Worm (Caenorhabditis elegans) whole organism, mixed stage, embryonic: ENCODE results near the gene pals-39.

Experiments
- bed-3 ChIP-seq: fragments of 200-800 bp; sonication (Bioruptor generic); optimal IDR thresholded peaks from 3 replicates; lab custom pipeline; 2018; ENCODE audit warnings: mild to moderate bottlenecking, missing genetic modification characterization, moderate library complexity, missing compliant biosample characterization
- ces-1 ChIP-seq: fragments of 150-350 bp; optimal IDR thresholded peaks from 2 replicates; lab custom pipeline; 2014; ENCODE audit warnings: missing biosample characterization, missing genetic modification reagents, missing genetic modification characterization
- flh-1 ChIP-seq: fragments of 200-800 bp; sonication (Bioruptor generic); optimal IDR thresholded peaks from 2 replicates; lab custom pipeline; 2018; ENCODE audit warnings: mild to moderate bottlenecking, missing genetic modification characterization, moderate library complexity, missing compliant biosample characterization
- lsy-2 ChIP-seq: fragments of 150-350 bp; optimal IDR thresholded peaks from 2 replicates; lab custom pipeline; 2014; ENCODE audit warnings: missing biosample characterization, missing genetic modification characterization
- mls-2 ChIP-seq: sonication (generic microtip); optimal IDR thresholded peaks from 2 replicates; lab custom pipeline; 2016; ENCODE audit warnings: mild to moderate bottlenecking, missing genetic modification characterization, moderate library complexity, missing compliant biosample characterization
- nhr-237 ChIP-seq: fragments of 150-350 bp; optimal IDR thresholded peaks from 2 replicates; lab custom pipeline; 2014; ENCODE audit warnings: missing biosample characterization, missing genetic modification characterization
- snpc-4 ChIP-seq: fragments of 150-350 bp; optimal IDR thresholded peaks from 2 replicates; lab custom pipeline; 2014; ENCODE audit warnings: missing biosample characterization, missing genetic modification characterization
- unc-62 ChIP-seq: fragments of 150-350 bp; optimal IDR thresholded peaks from 2 replicates; lab custom pipeline; 2014; ENCODE audit warnings: missing biosample characterization, missing genetic modification reagents, missing genetic modification characterization

- TF ChIP-seq snpc-4 (tag; lab: Kevin White, UChicago) = no peak
- no peak for TF ChIP-seq bed-3 (GFP tag; lab: Kevin White, UChicago)
- TF ChIP-seq nhr-237 (tag; lab: Kevin White, UChicago) = no peak
- TF ChIP-seq flh-1 (GFP tag; lab: Kevin White, UChicago) = no peak
- TF ChIP-seq ces-1 = no peak
- TF ChIP-seq lsy-2 (tag; lab: Kevin White, UChicago) = no peak
- no peak for TF ChIP-seq unc-62 (GFP tag; lab: Kevin White, UChicago)
- no peak for TF ChIP-seq mls-2
Observed at ce11 chrV:12402355-12402754, 41.3 kb downstream of the pals-39 start, which contains the start of gene K01D12.8.
